Worm (Caenorhabditis elegans): ENCODE measurements around the gene sru-2.

sru-2 gene

DNA sequence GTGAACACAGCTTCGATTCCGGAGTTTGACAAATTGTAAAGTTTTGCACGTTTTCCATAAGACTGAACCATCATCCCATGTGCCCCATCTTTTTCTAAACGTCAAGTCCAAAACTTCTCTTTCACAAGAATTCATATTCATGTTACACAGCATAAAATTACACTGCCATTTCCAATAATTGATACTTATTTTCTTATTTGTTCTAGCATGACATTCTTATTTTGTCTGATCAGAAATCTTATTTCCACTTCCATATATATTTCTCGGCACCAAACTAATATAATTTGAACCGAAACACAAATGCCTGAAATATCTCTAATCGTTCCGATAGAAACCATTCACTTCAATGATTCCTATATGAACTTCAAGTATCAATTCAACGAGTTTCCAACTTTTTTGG is at the start of gene sru-2:
sru-2 (plus strand) TSS at position 301 of the 400 bp plus-strand sequence.
- TF ChIP-seq sem-2 (GFP tag; optimal IDR thresholded peaks at IDR 0.05): no peak
- no peak for TF ChIP-seq ces-1 (GFP tag; optimal IDR thresholded peaks at IDR 0.05)
- no peak for TF ChIP-seq unc-62 (GFP tag; optimal IDR thresholded peaks at IDR 0.05)
- no peak for TF ChIP-seq ceh-39 (tag; optimal IDR thresholded peaks at IDR 0.05)
- no peak for TF ChIP-seq blmp-1 (tag; optimal IDR thresholded peaks at IDR 0.05)
- TF ChIP-seq M03D4.4 (tag; optimal IDR thresholded peaks at IDR 0.05): no peak

DNA sequence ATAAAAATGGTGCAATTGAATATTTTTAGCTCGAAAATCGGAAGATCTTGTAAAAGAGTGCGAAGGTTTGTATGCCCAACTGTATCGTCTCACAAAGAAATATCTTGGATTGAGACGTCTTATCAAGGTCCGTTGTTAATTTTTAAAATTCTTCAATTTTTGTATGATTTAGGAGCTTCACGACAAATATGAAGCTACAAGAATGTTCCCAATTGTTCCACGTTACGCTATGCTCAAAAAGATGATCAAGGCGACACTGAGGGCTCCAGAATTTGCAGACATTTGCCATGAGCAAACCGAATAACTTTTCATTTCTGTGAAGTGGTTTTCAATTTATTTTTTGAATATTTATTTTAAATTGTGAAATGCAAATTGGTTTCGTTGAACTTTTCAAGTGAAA is 47.3 kb upstream of the sru-2 start:
- TF ChIP-seq lin-32 (GFP tag; optimal IDR thresholded peaks at IDR 0.05): no peak
- no peak for TF ChIP-seq ztf-11 (tag; optimal IDR thresholded peaks at IDR 0.05)
- no peak for TF ChIP-seq unc-62 (GFP tag; optimal IDR thresholded peaks at IDR 0.05)
- TF ChIP-seq cnd-1 (tag; optimal IDR thresholded peaks at IDR 0.05): no peak
- TF ChIP-seq unc-120 (tag; optimal IDR thresholded peaks at IDR 0.05; ENCODE audit: poor library complexity, severe bottlenecking): no peak
- TF ChIP-seq bed-3 (GFP tag; optimal IDR thresholded peaks at IDR 0.05): no peak
- no peak for TF ChIP-seq nhr-237 (tag; optimal IDR thresholded peaks at IDR 0.05)
- no peak for TF ChIP-seq nhr-28 (tag; optimal IDR thresholded peaks at IDR 0.05)
- no peak for TF ChIP-seq tbx-8 (GFP tag; optimal IDR thresholded peaks at IDR 0.05)
- TF ChIP-seq lsy-2 (tag; optimal IDR thresholded peaks at IDR 0.05): no peak
- TF ChIP-seq drap-1 (GFP tag; optimal IDR thresholded peaks at IDR 0.05): no peak
- TF ChIP-seq mep-1 (tag; optimal IDR thresholded peaks at IDR 0.05): no peak
- TF ChIP-seq blmp-1 (tag; optimal IDR thresholded peaks at IDR 0.05): no peak
- TF ChIP-seq pha-4 (tag; optimal IDR thresholded peaks at IDR 0.05): no peak
- no peak for TF ChIP-seq ceh-43 (GFP tag; optimal IDR thresholded peaks at IDR 0.05)
- no peak for TF ChIP-seq sptf-1 (tag; optimal IDR thresholded peaks at IDR 0.05)
- no peak for TF ChIP-seq zip-8 (tag; optimal IDR thresholded peaks at IDR 0.05)

DNA sequence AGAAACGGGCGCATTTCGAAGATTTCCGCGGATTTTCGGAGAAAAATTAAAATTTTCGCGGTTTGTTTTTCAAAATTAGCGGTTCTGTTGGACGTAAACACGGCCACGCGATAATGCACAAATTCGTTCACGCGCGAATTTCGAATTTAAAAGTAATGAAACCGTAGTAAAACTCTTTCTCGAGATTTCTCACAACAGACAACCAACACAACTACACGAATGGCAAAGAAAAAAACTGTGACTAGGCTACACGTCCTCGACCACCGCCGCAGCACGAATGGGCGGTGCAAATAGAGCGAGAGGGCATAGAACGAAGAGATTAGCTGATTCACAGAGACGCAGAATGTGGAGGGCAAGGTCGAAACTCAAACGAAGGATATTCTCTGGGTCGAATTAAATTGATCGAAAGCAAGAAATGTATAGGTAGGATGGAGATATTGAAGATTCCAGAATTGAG is 45.2 kb upstream of the sru-2 start, which contains the start of gene idh-1:
idh-1 (minus strand) TSS at position 228 of the 457 bp plus-strand sequence.
- TF ChIP-seq lsy-2 (tag; optimal IDR thresholded peaks at IDR 0.05) (no peak), mls-2 (tag; optimal IDR thresholded peaks at IDR 0.05) (no peak), unc-62 (GFP tag; optimal IDR thresholded peaks at IDR 0.05) (no peak), unc-120 (tag; optimal IDR thresholded peaks at IDR 0.05; ENCODE audit: poor library complexity, severe bottlenecking) (no peak), nhr-2 (tag; optimal IDR thresholded peaks at IDR 0.05) (no peak), nhr-12 (tag; optimal IDR thresholded peaks at IDR 0.05) (no peak), ceh-39 (tag; optimal IDR thresholded peaks at IDR 0.05) (no peak), zip-8 (tag; optimal IDR thresholded peaks at IDR 0.05) (no peak), mab-5 (tag; optimal IDR thresholded peaks at IDR 0.05) (no peak), elt-1 (tag; optimal IDR thresholded peaks at IDR 0.05; ENCODE audit: borderline replicate concordance, insufficient read depth) (no peak), elt-3 (tag; optimal IDR thresholded peaks at IDR 0.05) (no peak), tbx-8 (GFP tag; optimal IDR thresholded peaks at IDR 0.05) (no peak), nhr-28 (tag; optimal IDR thresholded peaks at IDR 0.05) (no peak), drap-1 (GFP tag; optimal IDR thresholded peaks at IDR 0.05) (no peak), ces-1 (GFP tag; optimal IDR thresholded peaks at IDR 0.05) (no peak), ham-2 (GFP tag; optimal IDR thresholded peaks at IDR 0.05) (no peak), ceh-83 (GFP tag; optimal IDR thresholded peaks at IDR 0.05) (no peak), M03D4.4 (tag; optimal IDR thresholded peaks at IDR 0.05) (no peak), unc-39 (tag; optimal IDR thresholded peaks at IDR 0.05) (no peak)

DNA sequence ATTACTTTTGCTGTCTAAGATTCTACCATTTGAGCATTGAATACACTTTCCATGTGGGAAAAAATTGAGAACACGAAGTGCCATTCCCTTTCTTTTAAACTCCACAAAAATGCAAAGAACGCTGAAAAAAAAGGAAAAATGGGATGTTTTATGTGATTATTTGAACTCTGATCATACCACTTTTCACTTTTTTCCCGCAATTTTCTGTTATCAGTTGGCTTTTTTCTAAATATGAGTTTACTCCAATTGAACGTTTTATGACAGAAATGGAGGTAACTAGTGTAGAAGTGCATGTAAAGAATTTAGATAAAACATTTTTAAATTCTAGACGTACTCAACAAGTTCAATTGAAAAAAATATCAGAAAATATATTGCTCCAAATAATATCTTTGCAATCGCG is 44.7 kb upstream of the sru-2 start:
- TF ChIP-seq mls-2 (tag; optimal IDR thresholded peaks at IDR 0.05) (no peak), lin-13 (tag; optimal IDR thresholded peaks at IDR 0.05) (no peak), nhr-28 (tag; optimal IDR thresholded peaks at IDR 0.05) (no peak), cnd-1 (tag; optimal IDR thresholded peaks at IDR 0.05) (no peak), unc-39 (tag; optimal IDR thresholded peaks at IDR 0.05) (no peak), nhr-2 (tag; optimal IDR thresholded peaks at IDR 0.05) (no peak), hlh-1 (tag; optimal IDR thresholded peaks at IDR 0.05) (no peak)

DNA sequence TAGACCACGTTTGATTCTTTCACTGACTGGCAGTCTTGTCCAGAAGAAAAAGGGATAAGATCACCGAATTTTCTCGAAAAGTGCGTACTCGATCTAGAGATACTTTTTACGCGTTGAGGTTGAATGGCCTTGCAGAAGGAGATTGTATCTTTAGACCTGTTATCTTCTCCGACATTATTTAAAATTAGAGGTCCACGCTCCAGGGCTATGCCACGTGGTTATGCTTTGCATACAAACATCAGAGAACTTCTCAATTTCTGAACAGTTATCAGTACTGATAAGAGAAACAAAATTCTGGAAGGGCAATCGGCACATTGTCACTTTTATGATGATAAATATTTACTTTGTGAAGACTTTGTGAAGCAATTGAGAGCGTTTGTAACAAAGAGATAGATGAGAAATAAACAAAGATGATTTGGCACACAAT is 44.0 kb upstream of the sru-2 start:
- TF ChIP-seq elt-1 (tag; optimal IDR thresholded peaks at IDR 0.05; ENCODE audit: borderline replicate concordance, insufficient read depth) (peak; percentile 80), tbx-8 (GFP tag; optimal IDR thresholded peaks at IDR 0.05) (no peak)
